Worm (Caenorhabditis elegans) whole organism, L4/young adult: Measurements from ENCODE around the gene K09C6.2.
"Not testable (repeated sequence)": the region's sequence is repeated elsewhere in the genome, so short reads cannot be mapped to it uniquely, and the experiment has no call there.

Source experiments
- W03F9.2 ChIP-seq: fragments of 150-350 bp; optimal IDR thresholded peaks from 2 replicates; lab custom pipeline; 2014; ENCODE audit warnings: missing biosample characterization, missing genetic modification characterization
- dao-5 ChIP-seq: sonication (generic microtip); optimal IDR thresholded peaks from 2 replicates; lab custom pipeline; 2016; ENCODE audit warnings: missing genotype, missing genetic modification characterization, moderate library complexity, missing compliant biosample characterization
- him-1 ChIP-seq: sonication (generic microtip); optimal IDR thresholded peaks from 2 replicates; lab custom pipeline; 2016; ENCODE audit warnings: missing genotype, missing genetic modification reagents, missing genetic modification characterization, missing compliant biosample characterization

DNA sequence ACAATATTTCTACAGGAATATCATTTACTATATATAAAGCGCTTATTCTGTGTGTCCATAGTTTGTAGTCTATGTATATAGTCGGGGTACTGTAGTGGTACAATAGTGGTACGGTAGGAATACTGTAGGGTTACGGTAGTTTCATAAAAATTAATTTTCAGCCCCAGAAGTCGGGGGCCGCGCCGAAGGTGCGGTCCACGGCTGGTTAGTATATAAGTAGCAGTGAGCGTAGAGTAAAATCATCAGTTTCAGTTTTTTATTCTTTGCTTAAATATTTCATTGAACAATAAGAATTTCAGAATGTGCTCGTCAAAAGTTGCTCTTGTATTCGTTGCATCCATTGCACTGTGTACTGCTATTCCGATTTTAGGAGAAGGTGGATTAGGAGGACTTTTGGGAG is 34.2 kb downstream of the K09C6.2 start, which contains the start of gene srlf-22:
- not testable (repeated sequence) for TF ChIP-seq dao-5, W03F9.2, him-1
